Fruit fly (Drosophila melanogaster) whole organism, pupa: ENCODE results near the gene wgn.

Source experiments
- CG14655 ChIP-seq: fragments of 200-800 bp; sonication (Bioruptor generic); optimal IDR thresholded peaks from 3 replicates; lab custom pipeline; 2017; ENCODE audit warnings: mild to moderate bottlenecking, missing biosample characterization, missing genetic modification reagents, missing genetic modification characterization
- CG32121 ChIP-seq: fragments of 200-800 bp; sonication (Bioruptor generic); IDR thresholded peaks from 2 replicates; pipeline ENCODE4 v1.3.6; 2022; ENCODE audit warnings: missing biosample characterization, missing genetic modification characterization
- CG34367 ChIP-seq: fragments of 200-800 bp; sonication (Bioruptor generic); optimal IDR thresholded peaks from 2 replicates; lab custom pipeline; 2018; ENCODE audit warnings: missing biosample characterization, mild to moderate bottlenecking, missing genetic modification characterization
- CG8159 ChIP-seq: fragments of 200-800 bp; sonication (Bioruptor generic); optimal IDR thresholded peaks from 3 replicates; lab custom pipeline; 2018; ENCODE audit warnings: missing biosample characterization, mild to moderate bottlenecking, missing genetic modification characterization, moderate library complexity
- CG8301 ChIP-seq: fragments of 200-800 bp; sonication (Bioruptor generic); optimal IDR thresholded peaks from 2 replicates; lab custom pipeline; 2018; ENCODE audit warnings: missing biosample characterization, mild to moderate bottlenecking, missing genetic modification characterization
- Ets98B ChIP-seq: fragments of 200-800 bp; sonication (Bioruptor generic); IDR thresholded peaks from 2 replicates; pipeline ENCODE4 v1.3.6; 2022; ENCODE audit warnings: missing biosample characterization, missing genetic modification characterization
- Snoo ChIP-seq: fragments of 200-800 bp; sonication (Bioruptor generic); optimal IDR thresholded peaks from 3 replicates; lab custom pipeline; 2017; ENCODE audit warnings: missing biosample characterization, mild to moderate bottlenecking, missing genetic modification characterization, inconsistent platforms
- gl ChIP-seq: fragments of 200-800 bp; sonication (Bioruptor generic); optimal IDR thresholded peaks from 2 replicates; lab custom pipeline; 2018; ENCODE audit warnings: missing biosample characterization, mild to moderate bottlenecking, missing genetic modification characterization
- rn ChIP-seq: fragments of 200-800 bp; sonication (Bioruptor generic); IDR thresholded peaks from 2 replicates; pipeline ENCODE4 v1.3.6; 2022; ENCODE audit warnings: missing biosample characterization, missing genetic modification characterization

dm6 chrX:18635118-18635552, 427 bp upstream of the wgn start:
- TF ChIP-seq Ets98B (GFP tag; lab: Robert Waterston, UW) (no peak), rn (GFP tag; lab: Robert Waterston, UW) (no peak), CG14655 (GFP tag; lab: Kevin White, UChicago) (no peak), gl (tag; lab: Kevin White, UChicago) (no peak), CG32121 (no peak), CG8159 (no peak), Snoo (tag; lab: Kevin White, UChicago) (no peak), CG8301 (tag; lab: Kevin White, UChicago) (no peak), CG34367 (no peak)
